Fruit fly (Drosophila melanogaster): ENCODE measurements around the gene rsh.

The rsh gene

dm6 chrX:13023777-13024176, 35.4 kb downstream of the rsh start (continued):
- TF ChIP-seq Elba2 (GFP tag; optimal IDR thresholded peaks at IDR 0.05) = no peak
- no peak for TF ChIP-seq CG4820 (GFP tag; optimal IDR thresholded peaks at IDR 0.05)
- TF ChIP-seq CG17359 (tag; optimal IDR thresholded peaks at IDR 0.05) = peak; percentile 19
- peak; percentile 14 for TF ChIP-seq zfh2 (GFP tag; optimal IDR thresholded peaks at IDR 0.05)
- TF ChIP-seq cg (GFP tag; optimal IDR thresholded peaks at IDR 0.05) = no peak
- TF ChIP-seq CoRest (tag; optimal IDR thresholded peaks at IDR 0.05) = peak; percentile 24
- no peak for TF ChIP-seq pan (optimal IDR thresholded peaks at IDR 0.05)
- TF ChIP-seq pan (GFP tag; optimal IDR thresholded peaks at IDR 0.05 in 1 of 2, IDR thresholded peaks at IDR 0.05 in 1 of 2) = no peak
- peak; percentile 38 for TF ChIP-seq CG13624 (GFP tag; optimal IDR thresholded peaks at IDR 0.05)
- peak; percentile 52 for TF ChIP-seq CG11504 (tag; optimal IDR thresholded peaks at IDR 0.05)
- TF ChIP-seq CG12769 (tag; optimal IDR thresholded peaks at IDR 0.05) = peak; percentile 47
- peak; percentile 3 for TF ChIP-seq CG12659 (GFP tag; optimal IDR thresholded peaks at IDR 0.05)
- TF ChIP-seq CG16779 (GFP tag; IDR thresholded peaks at IDR 0.05) = no peak
- peak; percentile 39 for TF ChIP-seq CG15514 (GFP tag; optimal IDR thresholded peaks at IDR 0.05)
- peak; percentile 27 for TF ChIP-seq lilli (GFP tag; optimal IDR thresholded peaks at IDR 0.05)
- 0 out of 2 replicates have a peak, but pooled peaks have one; percentile 10 for TF ChIP-seq CG14441 (GFP tag; IDR thresholded peaks at IDR 0.05)
- no peak for TF ChIP-seq da (GFP tag; optimal IDR thresholded peaks at IDR 0.05)
- no peak for TF ChIP-seq B-H2 (GFP tag; optimal IDR thresholded peaks at IDR 0.05)
- peak; percentile 18 for TF ChIP-seq CG10209 (GFP tag; optimal IDR thresholded peaks at IDR 0.05)
- peak; percentile 74 for TF ChIP-seq sens (GFP tag)
- peak; percentile 60 for TF ChIP-seq slbo (GFP tag; IDR thresholded peaks at IDR 0.05)
- no peak for TF ChIP-seq nau (GFP tag; optimal IDR thresholded peaks at IDR 0.05)
- TF ChIP-seq Fer1 (GFP tag; optimal IDR thresholded peaks at IDR 0.05) = peak; percentile 53
- peak; percentile 61 for TF ChIP-seq CG2678 (tag; optimal IDR thresholded peaks at IDR 0.05)
- TF ChIP-seq ranshi (GFP tag; IDR thresholded peaks at IDR 0.05) = peak; percentile 31; the same call in 1 of the 2 replicates
- no peak for TF ChIP-seq gsb (GFP tag; IDR thresholded peaks at IDR 0.05)
- TF ChIP-seq H2.0 (GFP tag; IDR thresholded peaks at IDR 0.05) = no peak
- no peak for TF ChIP-seq schlank (tag; optimal IDR thresholded peaks at IDR 0.05)
- TF ChIP-seq Ptx1 (GFP tag; IDR thresholded peaks at IDR 0.05) = peak; percentile 50
- TF ChIP-seq BtbVII (GFP tag; optimal IDR thresholded peaks at IDR 0.05) = peak; percentile 9
- peak; percentile 9 for TF ChIP-seq CG9609 (GFP tag; optimal IDR thresholded peaks at IDR 0.05)
- TF ChIP-seq ci (GFP tag; IDR thresholded peaks at IDR 0.05) = 0 out of 3 replicates have a peak, but pooled peaks have one; percentile 30
- no peak for TF ChIP-seq dati (GFP tag; IDR thresholded peaks at IDR 0.05)
- no peak for TF ChIP-seq tx (GFP tag; optimal IDR thresholded peaks at IDR 0.05)
- peak in 1 of 2 experiments; percentile 48 for TF ChIP-seq Hr51 (GFP tag; optimal IDR thresholded peaks at IDR 0.05)
- peak; percentile 27; the same call in 1 of the 3 replicates for TF ChIP-seq H15 (GFP tag; IDR thresholded peaks at IDR 0.05)
- TF ChIP-seq lmd (GFP tag; IDR thresholded peaks at IDR 0.05) = peak; percentile 29; the same call in 1 of the 2 replicates
- 0 out of 2 replicates have a peak, but pooled peaks have one; percentile 14 for TF ChIP-seq CG31441 (GFP tag; IDR thresholded peaks at IDR 0.05)
- TF ChIP-seq CG18476 (GFP tag; optimal IDR thresholded peaks at IDR 0.05) = no peak
- peak; percentile 17 for TF ChIP-seq CG13424 (tag; optimal IDR thresholded peaks at IDR 0.05)
- peak; percentile 25 for TF ChIP-seq CG13296 (GFP tag; optimal IDR thresholded peaks at IDR 0.05)
- TF ChIP-seq CG3407 (GFP tag; optimal IDR thresholded peaks at IDR 0.05) = no peak
- no peak for TF ChIP-seq CG13287 (GFP tag; IDR thresholded peaks at IDR 0.05; ENCODE audit: partially characterized antibody)
- TF ChIP-seq CG12391 (tag; optimal IDR thresholded peaks at IDR 0.05) = no peak
- no peak for TF ChIP-seq CG18011 (GFP tag; optimal IDR thresholded peaks at IDR 0.05)
- no peak for TF ChIP-seq tgo (GFP tag; IDR thresholded peaks at IDR 0.05)
- no peak for TF ChIP-seq az2 (GFP tag; optimal IDR thresholded peaks at IDR 0.05)
- TF ChIP-seq gcm2 (GFP tag; optimal IDR thresholded peaks at IDR 0.05) = no peak
- peak; percentile 25; the same call in 1 of the 2 replicates for TF ChIP-seq CG6689 (GFP tag; IDR thresholded peaks at IDR 0.05)
- TF ChIP-seq hb (GFP tag; IDR thresholded peaks at IDR 0.05; ENCODE audit: partially characterized antibody) = no peak
- TF ChIP-seq Nf-YA (GFP tag; IDR thresholded peaks at IDR 0.05) = no peak
